Worm (Caenorhabditis elegans) whole organism, L3 larva: ENCODE results near the gene F10G2.4.
"Not testable (repeated sequence)": the region's sequence is repeated elsewhere in the genome, so short reads cannot be mapped to it uniquely, and the experiment has no call there.

Experiments
- R02D3.7 ChIP-seq: fragments of 150-350 bp; optimal IDR thresholded peaks from 2 replicates; lab custom pipeline; 2014; ENCODE audit warnings: missing biosample characterization, missing genetic modification characterization
- ama-1 ChIP-seq: fragments of 150-350 bp; optimal IDR thresholded peaks from 2 replicates; lab custom pipeline; 2018
- ceh-28 ChIP-seq: fragments of 150-350 bp; optimal IDR thresholded peaks from 2 replicates; lab custom pipeline; 2014; ENCODE audit warnings: missing biosample characterization, missing genetic modification reagents, missing genetic modification characterization
- ceh-82 ChIP-seq: fragments of 150-350 bp; optimal IDR thresholded peaks from 2 replicates; lab custom pipeline; 2014; ENCODE audit warnings: missing biosample characterization, missing genetic modification characterization
- daf-12 ChIP-seq: fragments of 150-350 bp; optimal IDR thresholded peaks from 2 replicates; lab custom pipeline; 2014; ENCODE audit warnings: missing biosample characterization, missing genetic modification reagents, missing genetic modification characterization
- egl-5 ChIP-seq: fragments of 150-350 bp; optimal IDR thresholded peaks from 2 replicates; lab custom pipeline; 2017; ENCODE audit warnings: missing biosample characterization, missing genetic modification reagents, missing genetic modification characterization, inconsistent platforms
- elt-2 ChIP-seq: sonication (generic microtip); optimal IDR thresholded peaks from 2 replicates; lab custom pipeline; 2016; ENCODE audit warnings: missing genetic modification reagents, mild to moderate bottlenecking, missing genetic modification characterization, missing compliant biosample characterization
- elt-3 ChIP-seq, 3 experiments: fragments of 150-350 bp in 1 of 3; sonication (generic microtip) in 2 of 3; optimal IDR thresholded peaks; 2 replicates in 2 of 3; 4 replicates in 1 of 3; lab custom pipeline; 2014 to 2017; ENCODE audit warnings: missing biosample characterization in 3 of 3, missing genetic modification characterization in 3 of 3
- eor-1 ChIP-seq, 2 experiments: fragments of 150-350 bp; optimal IDR thresholded peaks; 2 replicates each; lab custom pipeline; 2014 to 2018; ENCODE audit warnings: missing biosample characterization in 2 of 2, missing genetic modification characterization in 2 of 2
- fkh-10 ChIP-seq: sonication (generic microtip); optimal IDR thresholded peaks from 2 replicates; lab custom pipeline; 2017; ENCODE audit warnings: missing biosample characterization, missing genetic modification reagents, missing genetic modification characterization
- fkh-2 ChIP-seq: fragments of 150-350 bp; optimal IDR thresholded peaks from 2 replicates; lab custom pipeline; 2014; ENCODE audit warnings: missing biosample characterization, missing genetic modification reagents, missing genetic modification characterization
- fos-1 ChIP-seq: fragments of 150-350 bp; optimal IDR thresholded peaks from 2 replicates; lab custom pipeline; 2014; ENCODE audit warnings: missing biosample characterization, missing genetic modification characterization
- hmg-11 ChIP-seq: sonication (generic microtip); optimal IDR thresholded peaks from 2 replicates; lab custom pipeline; 2016; ENCODE audit warnings: missing genetic modification characterization, missing compliant biosample characterization
- jun-1 ChIP-seq: fragments of 150-350 bp; optimal IDR thresholded peaks from 2 replicates; lab custom pipeline; 2014; ENCODE audit warnings: missing biosample characterization, missing genetic modification reagents, missing genetic modification characterization
- lsy-12 ChIP-seq: sonication (generic microtip); optimal IDR thresholded peaks from 2 replicates; lab custom pipeline; 2016; ENCODE audit warnings: mild to moderate bottlenecking, missing genetic modification characterization, missing compliant biosample characterization
- mdl-1 ChIP-seq: fragments of 150-350 bp; optimal IDR thresholded peaks from 2 replicates; lab custom pipeline; 2014; ENCODE audit warnings: missing biosample characterization, missing genetic modification characterization
- mml-1 ChIP-seq: fragments of 150-350 bp; sonication (generic microtip); optimal IDR thresholded peaks from 3 replicates; lab custom pipeline; 2014; ENCODE audit warnings: missing biosample characterization, missing genetic modification characterization
- nfya-1 ChIP-seq: sonication (generic microtip); optimal IDR thresholded peaks from 2 replicates; lab custom pipeline; 2017; ENCODE audit warnings: missing genetic modification characterization, mild to moderate bottlenecking, missing compliant biosample characterization, antibody characterized with exemption, moderate library complexity; ENCODE audit not compliant: insufficient read depth
- nhr-11 ChIP-seq: fragments of 150-350 bp; optimal IDR thresholded peaks from 2 replicates; lab custom pipeline; 2014; ENCODE audit warnings: missing biosample characterization, missing genetic modification characterization
- nhr-12 ChIP-seq: fragments of 150-350 bp; optimal IDR thresholded peaks from 2 replicates; lab custom pipeline; 2014; ENCODE audit warnings: missing biosample characterization, missing genetic modification characterization
- nhr-23 ChIP-seq: fragments of 150-350 bp; optimal IDR thresholded peaks from 2 replicates; lab custom pipeline; 2014; ENCODE audit warnings: missing biosample characterization, missing genetic modification reagents, missing genetic modification characterization
- nhr-237 ChIP-seq: fragments of 150-350 bp; optimal IDR thresholded peaks from 2 replicates; lab custom pipeline; 2014; ENCODE audit warnings: missing biosample characterization, missing genetic modification characterization
- nhr-25 ChIP-seq: sonication (generic microtip); optimal IDR thresholded peaks from 2 replicates; lab custom pipeline; 2017; ENCODE audit warnings: missing biosample characterization, missing genetic modification characterization
- nhr-43 ChIP-seq: sonication (generic microtip); optimal IDR thresholded peaks from 2 replicates; lab custom pipeline; 2016; ENCODE audit warnings: mild to moderate bottlenecking, missing genetic modification characterization, missing compliant biosample characterization; ENCODE audit not compliant: poor library complexity, severe bottlenecking
- nhr-67 ChIP-seq: fragments of 150-350 bp; optimal IDR thresholded peaks from 2 replicates; lab custom pipeline; 2014; ENCODE audit warnings: missing biosample characterization, missing genetic modification characterization
- nhr-76 ChIP-seq: fragments of 150-350 bp; sonication (generic microtip); optimal IDR thresholded peaks from 5 replicates; lab custom pipeline; 2014; ENCODE audit warnings: missing biosample characterization, missing genetic modification characterization
- nhr-77 ChIP-seq: fragments of 150-350 bp; optimal IDR thresholded peaks from 2 replicates; lab custom pipeline; 2014; ENCODE audit warnings: missing biosample characterization, missing genetic modification characterization
- pqm-1 ChIP-seq: fragments of 150-350 bp; optimal IDR thresholded peaks from 2 replicates; lab custom pipeline; 2017; ENCODE audit warnings: missing biosample characterization, missing genetic modification characterization, inconsistent platforms
- sea-2 ChIP-seq: fragments of 150-350 bp; sonication (generic microtip); optimal IDR thresholded peaks from 4 replicates; lab custom pipeline; 2014; ENCODE audit warnings: missing biosample characterization, missing genetic modification reagents, missing genetic modification characterization
- skn-1 ChIP-seq: fragments of 150-350 bp; optimal IDR thresholded peaks from 2 replicates; lab custom pipeline; 2014; ENCODE audit warnings: missing biosample characterization, missing genetic modification characterization
- snpc-4 ChIP-seq: fragments of 150-350 bp; optimal IDR thresholded peaks from 2 replicates; lab custom pipeline; 2014; ENCODE audit warnings: missing biosample characterization, missing genetic modification characterization
- tbx-2 ChIP-seq: sonication (generic microtip); optimal IDR thresholded peaks from 2 replicates; lab custom pipeline; 2016; ENCODE audit warnings: mild to moderate bottlenecking, missing genetic modification characterization, missing compliant biosample characterization
- zag-1 ChIP-seq: fragments of 150-350 bp; optimal IDR thresholded peaks from 2 replicates; lab custom pipeline; 2014; ENCODE audit warnings: missing biosample characterization, missing genetic modification characterization
- ztf-4 ChIP-seq: fragments of 150-350 bp; optimal IDR thresholded peaks from 2 replicates; lab custom pipeline; 2014; ENCODE audit warnings: missing biosample characterization, missing genetic modification characterization

F10G2.4 gene

ce11 chrV:7337218-7337617, 10.2 kb downstream of the F10G2.4 start, which contains the start of gene F10G2.7:
Gene F10G2.7, minus strand, starts transcription at chrV:7337318.
- TF ChIP-seq elt-3 (tag; optimal IDR thresholded peaks at IDR 0.05; lab: Kevin White, UChicago); nhr-67 (tag; lab: Kevin White, UChicago); nfya-1 (tag; lab: Kevin White, UChicago): not testable (repeated sequence)

DNA sequence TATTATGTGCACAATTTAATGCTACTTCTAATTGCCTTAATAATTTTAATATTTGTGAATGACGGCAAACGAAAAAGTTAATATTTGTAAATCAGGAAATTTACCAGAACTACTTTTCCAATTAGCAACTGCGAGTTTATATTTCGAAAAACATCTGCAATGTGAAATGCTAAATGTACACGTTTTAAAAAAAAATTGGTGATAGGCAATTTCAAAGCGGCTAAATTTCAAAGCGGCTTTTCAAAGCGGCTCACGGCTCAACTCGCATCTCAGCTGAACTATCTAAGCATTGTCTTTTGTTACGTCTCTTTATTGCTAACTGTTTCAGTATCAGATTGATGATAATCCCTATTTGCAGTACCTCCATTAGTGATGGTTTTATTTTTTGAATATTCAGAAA, 12.8 kb downstream of the F10G2.4 start, which contains the start of gene srh-187:
Gene srh-187 (minus strand): TSS at position 101 of the 400 bp plus-strand sequence.
- TF ChIP-seq lsy-12 (tag; lab: Kevin White, UChicago) (no peak), nhr-25 (no peak), ama-1 (lab: Kevin White, UChicago) (no peak), nhr-43 (tag; lab: Kevin White, UChicago) (no peak), ztf-4 (no peak), mdl-1 (tag; lab: Kevin White, UChicago) (no peak), mml-1 (tag; lab: Kevin White, UChicago) (no peak)

DNA sequence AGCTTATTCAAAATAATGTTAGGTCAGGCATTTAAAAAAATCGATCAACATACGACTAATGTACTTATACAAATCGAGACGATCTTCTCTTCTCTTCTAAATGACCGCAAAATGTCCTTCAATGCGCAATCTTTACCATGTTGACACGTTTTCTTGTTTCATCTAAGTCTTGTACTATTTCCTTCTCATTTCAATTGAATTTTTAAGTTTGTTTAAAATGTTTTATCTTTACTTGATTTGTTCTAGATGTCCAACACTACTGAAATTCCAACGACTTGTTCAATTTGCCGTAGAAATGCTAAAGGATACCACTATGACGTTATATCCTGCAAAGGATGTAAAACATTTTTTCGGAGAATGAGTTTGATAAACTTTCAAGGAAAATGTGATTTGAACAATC, 14.9 kb downstream of the F10G2.4 start, which contains the start of the genes nhr-263 and nhr-148:
Gene nhr-263 (minus strand): TSS at position 101 of the 400 bp plus-strand sequence.
Gene nhr-148 (plus strand): TSS at position 215 of the 400 bp plus-strand sequence.
- TF ChIP-seq hmg-11 (tag; lab: Kevin White, UChicago) (no peak), egl-5 (tag; lab: Kevin White, UChicago) (no peak), nhr-25 (peak; percentile 43), elt-3 (tag; optimal IDR thresholded peaks at IDR 0.05; lab: Kevin White, UChicago) (no peak), ceh-82 (tag; lab: Kevin White, UChicago) (no peak), fkh-2 (tag; lab: Kevin White, UChicago) (no peak), ceh-28 (tag; lab: Kevin White, UChicago) (no peak)

DNA sequence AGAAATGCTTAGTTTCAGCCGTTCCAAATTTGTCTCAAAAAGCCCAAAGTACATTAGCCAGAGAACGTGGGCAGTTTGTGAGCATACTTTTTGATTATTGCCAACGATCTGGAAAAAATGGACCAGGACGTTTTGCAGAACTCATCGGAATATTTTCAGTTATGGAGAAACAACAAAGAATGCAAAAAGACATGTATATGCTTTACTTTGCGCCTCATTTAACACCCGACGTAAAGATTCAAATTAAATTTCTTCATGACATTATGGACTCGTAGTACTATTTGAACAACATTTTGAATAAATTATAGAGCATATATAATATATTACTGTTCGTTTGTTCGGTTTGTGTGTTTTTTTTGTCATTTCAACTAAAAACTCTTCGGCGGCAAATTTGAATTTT, 16.5 kb downstream of the F10G2.4 start, which contains the start of gene srh-244:
Gene srh-244 (plus strand): TSS at position 301 of the 400 bp plus-strand sequence.
- TF ChIP-seq nhr-11 (tag; lab: Kevin White, UChicago) (no peak), fkh-10 (no peak), nhr-67 (tag; lab: Kevin White, UChicago) (no peak), nhr-76 (tag; lab: Kevin White, UChicago) (no peak), mml-1 (tag; lab: Kevin White, UChicago) (no peak), zag-1 (no peak), ama-1 (lab: Kevin White, UChicago) (no peak)

ce11 chrV:7345494-7345893, 18.5 kb downstream of the F10G2.4 start, which contains the start of gene nhr-147:
Gene nhr-147, plus strand, starts transcription at chrV:7345794.
- TF ChIP-seq skn-1 (tag; lab: Kevin White, UChicago); zag-1; jun-1: not testable (repeated sequence)

ce11 chrV:7349541-7349940, 22.5 kb downstream of the F10G2.4 start, which contains the start of gene nhr-149:
Gene nhr-149, minus strand, starts transcription at chrV:7349641.
- TF ChIP-seq snpc-4 (tag; lab: Kevin White, UChicago) (no peak), R02D3.7 (tag; lab: Kevin White, UChicago) (no peak), nhr-77 (tag; lab: Kevin White, UChicago) (no peak), nhr-76 (tag; lab: Kevin White, UChicago) (no peak), daf-12 (tag; lab: Kevin White, UChicago) (no peak), sea-2 (GFP tag; lab: Kevin White, UChicago) (no peak)

DNA sequence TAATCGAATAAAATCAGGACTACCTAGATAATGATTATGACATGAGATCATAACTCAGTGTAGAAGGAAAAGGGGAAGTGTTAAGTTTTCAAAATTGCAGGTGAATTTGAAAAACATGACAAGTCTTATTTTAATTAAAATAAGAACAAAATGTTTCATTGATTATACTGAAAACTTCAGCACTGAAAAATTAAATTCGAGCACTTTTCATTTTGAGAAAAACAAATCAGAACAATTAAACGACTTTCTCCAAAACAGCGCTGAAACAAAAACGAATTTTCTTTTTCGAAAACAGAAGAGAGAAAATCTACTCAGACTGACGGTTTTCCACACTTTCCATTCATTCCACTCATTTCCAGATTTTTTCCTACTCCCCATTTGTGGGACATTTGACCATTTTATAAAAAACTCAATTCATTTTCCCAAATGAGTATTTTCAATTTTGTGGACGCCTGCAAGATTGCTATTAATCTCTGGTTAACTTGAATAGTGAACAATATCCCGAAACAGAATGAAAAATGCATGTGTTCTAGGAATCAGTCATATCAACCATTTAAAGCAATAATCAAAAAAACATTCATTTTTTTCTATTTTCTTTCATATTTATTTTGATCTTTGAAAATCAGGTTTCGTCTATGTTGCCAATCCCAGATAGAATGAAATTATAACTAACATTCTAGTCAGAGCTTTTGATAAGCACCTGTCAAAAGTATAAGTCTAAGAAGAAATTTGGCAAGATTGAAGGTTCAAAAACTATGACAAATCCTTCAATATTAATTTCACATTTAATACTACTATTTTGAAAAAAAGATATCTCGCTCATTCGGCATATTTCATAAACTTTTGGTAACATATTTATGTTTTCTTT, 25.4 kb downstream of the F10G2.4 start, which contains the start of the genes srh-231 and srh-275:
Gene srh-231 (minus strand): TSS at position 51 of the 868 bp plus-strand sequence.
Gene srh-275 (plus strand): TSS at position 818 of the 868 bp plus-strand sequence.
- no peak for TF ChIP-seq nhr-11 (tag; lab: Kevin White, UChicago)
- no peak for TF ChIP-seq elt-2 (tag; lab: Kevin White, UChicago)
- no peak for TF ChIP-seq fos-1 (tag; lab: Kevin White, UChicago)
- no peak for TF ChIP-seq tbx-2 (tag; lab: Kevin White, UChicago)
- TF ChIP-seq nhr-67 (tag; lab: Kevin White, UChicago), result no peak
- TF ChIP-seq nhr-237, result no peak
- no peak for TF ChIP-seq eor-1 (tag; optimal IDR thresholded peaks at IDR 0.05; lab: Kevin White, UChicago)
- no peak for TF ChIP-seq pqm-1 (tag; lab: Kevin White, UChicago)
- no peak for TF ChIP-seq fkh-2 (tag; lab: Kevin White, UChicago)
- TF ChIP-seq ceh-28 (tag; lab: Kevin White, UChicago), result no peak
- no peak for TF ChIP-seq nhr-12 (tag; lab: Kevin White, UChicago)
- TF ChIP-seq nhr-23, result no peak
